Fruit fly (Drosophila melanogaster) whole organism, larva: ENCODE data around the gene CG9166.

Experiments used
- noc ChIP-seq: fragments of 200-800 bp; sonication (Bioruptor generic); optimal IDR thresholded peaks from 3 replicates; lab custom pipeline; 2019; ENCODE audit warnings: missing biosample characterization, mild to moderate bottlenecking, missing genetic modification characterization, moderate library complexity

CG9166 gene

DNA sequence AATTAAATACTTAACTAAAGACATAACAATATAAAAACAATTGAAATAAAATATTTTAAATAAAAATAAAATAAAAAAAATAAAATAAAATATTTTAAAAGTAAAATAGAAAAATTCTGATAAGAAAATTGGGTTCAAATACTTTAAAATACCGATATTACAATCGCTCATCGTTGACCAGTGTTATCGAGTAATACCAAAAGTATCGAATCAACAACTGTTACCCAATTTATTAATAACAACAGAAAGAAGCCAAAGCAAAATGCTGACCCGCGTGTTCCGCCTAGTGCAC lies at the start of gene CG9166:
Gene CG9166 (plus strand): TSS at position 193 of the 292 bp plus-strand sequence.
- no peak for TF ChIP-seq noc (tag; lab: Kevin White, UChicago)

DNA sequence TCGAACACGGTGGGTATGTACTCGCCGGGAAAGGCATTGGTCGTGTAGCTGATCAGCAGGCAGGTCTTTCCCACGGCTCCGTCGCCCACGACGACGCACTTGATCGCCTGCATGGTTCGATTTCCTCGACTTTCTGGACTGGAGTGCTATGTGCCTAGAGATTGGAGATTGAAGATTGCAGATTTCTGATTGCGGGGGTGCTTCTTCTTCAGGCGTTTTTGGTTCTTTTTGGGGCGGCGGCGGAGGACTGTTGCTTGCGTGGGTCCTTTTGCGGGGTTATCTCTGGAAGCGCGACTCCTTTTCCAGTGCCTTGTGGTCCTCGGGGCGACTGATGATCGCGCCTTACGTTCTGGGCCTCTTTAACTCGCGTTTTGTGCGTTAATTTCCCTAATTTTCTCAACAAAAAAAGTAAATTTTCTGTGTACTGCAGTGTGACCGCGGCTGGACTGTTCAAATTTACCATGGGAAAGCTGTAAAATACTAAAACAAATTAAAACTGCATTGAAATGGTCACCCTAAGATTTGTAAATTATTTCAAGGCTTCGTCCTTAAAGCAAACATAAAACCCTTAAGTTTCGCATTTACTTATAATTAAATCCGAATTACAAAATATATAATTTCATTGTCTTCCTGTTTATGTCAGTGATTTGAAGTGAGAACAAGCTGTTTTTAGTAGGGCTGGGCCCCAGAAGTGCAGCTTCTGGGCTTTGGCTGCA lies 48.5 kb upstream of the CG9166 start, which contains the start of the genes Rac1 and Acat2:
Gene Rac1 (minus strand): TSS at position 450 of the 716 bp plus-strand sequence.
Gene Acat2 (plus strand): TSS at position 711 of the 716 bp plus-strand sequence.
- TF ChIP-seq noc (tag; lab: Kevin White, UChicago): no peak

dm6 chr3L:1302950-1303352 lies 48.0 kb upstream of the CG9166 start:
- no peak for TF ChIP-seq noc (tag; lab: Kevin White, UChicago)

- peak; percentile 73 for TF ChIP-seq noc (tag; lab: Kevin White, UChicago)
These were observed 45.6 kb upstream of the CG9166 start for dm6 chr3L:1305317-1305716.

dm6 chr3L:1307005-1307632 lies 43.8 kb upstream of the CG9166 start, which contains the start of the genes Ctr9 and Nt5a:
Ctr9 (plus strand) TSS chr3L:1307224.
Nt5a (minus strand) TSS chr3L:1307418.
- TF ChIP-seq noc (tag; lab: Kevin White, UChicago): peak; percentile 40

dm6 chr3L:1313039-1313766 lies 37.7 kb upstream of the CG9166 start, which contains the start of the genes sturkopf and Herc4:
sturkopf (minus strand) TSS chr3L:1313377.
Herc4 (plus strand) TSS chr3L:1313696.
- peak; percentile 72 for TF ChIP-seq noc (tag; lab: Kevin White, UChicago)

dm6 chr3L:1318241-1318640 lies 32.7 kb upstream of the CG9166 start, which contains the start of gene Myo61F:
Myo61F (plus strand) TSS chr3L:1318480.
- TF ChIP-seq noc (tag; lab: Kevin White, UChicago): no peak

- TF ChIP-seq noc (tag; lab: Kevin White, UChicago): peak; percentile 47
These were observed 31.7 kb upstream of the CG9166 start for dm6 chr3L:1319097-1319725.

- TF ChIP-seq noc (tag; lab: Kevin White, UChicago): peak; percentile 47
These were observed 30.5 kb upstream of the CG9166 start for dm6 chr3L:1320230-1320930.

DNA sequence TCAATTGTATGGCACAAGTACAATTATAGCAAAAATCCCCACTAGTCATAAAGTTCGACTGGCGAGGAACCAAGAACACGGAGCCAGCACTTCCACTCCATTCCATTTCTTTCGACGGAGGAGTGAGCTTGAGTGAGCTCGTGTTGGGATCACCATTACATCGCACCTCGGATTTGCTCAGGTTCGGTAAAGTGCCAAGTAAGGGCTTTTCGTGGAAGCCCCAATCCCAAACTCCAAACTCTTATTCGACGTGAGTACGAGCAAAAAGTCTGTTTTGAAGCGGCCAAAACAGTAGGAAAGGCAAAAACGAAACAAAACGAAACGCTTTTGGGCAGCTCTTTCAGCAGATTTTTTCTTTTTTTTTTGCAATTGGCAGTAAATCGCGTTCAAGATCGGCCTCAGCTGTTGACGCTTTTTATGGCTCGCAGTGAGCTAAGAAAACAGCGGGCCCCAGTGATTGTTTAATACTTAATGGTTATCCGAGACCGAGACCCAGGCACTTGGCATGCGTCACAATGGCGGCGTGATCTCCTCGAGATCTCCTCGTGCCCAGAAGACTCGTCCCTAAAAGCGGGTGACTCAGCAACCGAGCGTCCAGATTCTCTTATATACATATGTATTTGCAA lies 29.9 kb upstream of the CG9166 start:
- no peak for TF ChIP-seq noc (tag; lab: Kevin White, UChicago)

- TF ChIP-seq noc (tag; lab: Kevin White, UChicago): no peak
These were observed 28.8 kb upstream of the CG9166 start for dm6 chr3L:1322159-1322558.

DNA sequence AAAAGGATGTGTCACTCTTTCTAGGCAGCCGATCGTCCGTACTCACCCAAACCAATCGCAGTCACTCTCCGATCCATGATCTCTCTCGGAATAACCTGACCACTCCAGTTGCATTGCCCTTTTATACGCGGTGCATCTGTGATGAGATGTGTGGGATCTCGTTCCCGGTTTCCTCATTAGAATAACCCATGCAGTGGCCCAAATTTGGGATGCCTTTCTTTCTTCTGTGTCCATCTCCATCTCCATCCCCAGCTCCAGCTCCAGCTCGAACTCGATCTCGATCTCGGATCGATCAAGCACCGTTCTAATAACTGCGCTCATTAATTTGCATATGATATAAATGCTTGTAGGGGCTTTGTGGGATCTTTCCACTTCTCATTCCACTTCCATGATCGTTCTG lies 28.2 kb upstream of the CG9166 start, which contains the start of gene CG9184:
Gene CG9184 (minus strand): TSS at position 101 of the 400 bp plus-strand sequence.
- no peak for TF ChIP-seq noc (tag; lab: Kevin White, UChicago)

DNA sequence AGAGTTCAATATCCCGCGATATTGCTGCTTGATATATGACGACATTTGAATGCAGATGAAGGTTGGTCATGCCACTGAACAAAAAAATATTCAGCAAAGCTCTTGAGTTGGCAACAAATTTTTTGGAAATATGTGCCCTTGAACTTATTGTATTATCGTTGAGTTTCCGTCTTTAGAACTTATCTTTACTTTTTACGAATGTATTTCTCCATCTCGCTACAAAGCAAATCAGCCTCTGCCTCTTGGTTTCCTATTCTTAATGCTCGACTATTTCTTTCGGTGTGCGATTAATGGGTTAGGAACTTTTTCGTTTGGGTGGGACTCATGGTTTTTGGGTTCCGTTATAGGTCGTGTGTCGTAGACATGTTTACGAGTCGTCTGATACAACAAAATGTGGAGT lies 27.8 kb upstream of the CG9166 start:
- TF ChIP-seq noc (tag; lab: Kevin White, UChicago): peak; percentile 14
